Fruit fly (Drosophila melanogaster) whole organism, embryonic: ENCODE measurements around the gene Der-2.

ENCODE experiments used
- Abd-B ChIP-seq: fragments of 200-800 bp; sonication (Bioruptor generic); optimal IDR thresholded peaks from 2 replicates; lab custom pipeline; 2018; ENCODE audit warnings: missing biosample characterization, mild to moderate bottlenecking, missing genetic modification characterization, moderate library complexity
- BtbVII ChIP-seq: fragments of 200-800 bp; sonication (Bioruptor generic); optimal IDR thresholded peaks from 3 replicates; lab custom pipeline; 2017; ENCODE audit warnings: missing biosample characterization, mild to moderate bottlenecking, missing genetic modification characterization
- CG10267 ChIP-seq: fragments of 200-800 bp; sonication (Bioruptor generic); optimal IDR thresholded peaks from 2 replicates; lab custom pipeline; 2018; ENCODE audit warnings: missing biosample characterization, mild to moderate bottlenecking, missing genetic modification characterization, moderate library complexity
- CG12744 ChIP-seq: fragments of 200-800 bp; sonication (Bioruptor generic); optimal IDR thresholded peaks from 2 replicates; lab custom pipeline; 2016; ENCODE audit warnings: missing biosample characterization, missing genetic modification characterization
- CG13287 ChIP-seq: fragments of 200-800 bp; sonication (Bioruptor generic); IDR thresholded peaks from 2 replicates; pipeline ENCODE4 v1.3.6; 2022; ENCODE audit warnings: missing biosample characterization, missing genetic modification characterization; ENCODE audit not compliant: partially characterized antibody
- CG14441 ChIP-seq: fragments of 200-800 bp; sonication (Bioruptor generic); IDR thresholded peaks from 2 replicates; pipeline ENCODE4 v1.3.6; 2022; ENCODE audit warnings: missing biosample characterization, missing genetic modification characterization
- CG14667 ChIP-seq: fragments of 200-800 bp; sonication (Bioruptor generic); IDR thresholded peaks from 2 replicates; pipeline ENCODE4 v1.3.6; 2022; ENCODE audit warnings: missing biosample characterization, missing genetic modification characterization
- CG2678 ChIP-seq: fragments of 200-800 bp; sonication (Bioruptor generic); optimal IDR thresholded peaks from 3 replicates; lab custom pipeline; 2019; ENCODE audit warnings: missing biosample characterization, mild to moderate bottlenecking, missing genetic modification characterization, moderate library complexity
- CG30431 ChIP-seq: fragments of 200-800 bp; sonication (Bioruptor generic); optimal IDR thresholded peaks from 2 replicates; lab custom pipeline; 2017; ENCODE audit warnings: missing biosample characterization, missing genetic modification characterization
- CG31365 ChIP-seq: fragments of 200-800 bp; sonication (Bioruptor generic); optimal IDR thresholded peaks from 2 replicates; lab custom pipeline; 2018; ENCODE audit warnings: missing biosample characterization, mild to moderate bottlenecking, missing genetic modification characterization
- CG3407 ChIP-seq: fragments of 200-800 bp; sonication (Bioruptor generic); optimal IDR thresholded peaks from 2 replicates; lab custom pipeline; 2018; ENCODE audit warnings: missing biosample characterization, mild to moderate bottlenecking, missing genetic modification characterization
- CG3847 ChIP-seq: fragments of 200-800 bp; sonication (Bioruptor generic); IDR thresholded peaks from 2 replicates; pipeline ENCODE4 v1.3.6; 2022; ENCODE audit warnings: missing biosample characterization, missing genetic modification characterization
- CG6654 ChIP-seq: fragments of 200-800 bp; sonication (Bioruptor generic); optimal IDR thresholded peaks from 2 replicates; lab custom pipeline; 2017; ENCODE audit warnings: missing biosample characterization, mild to moderate bottlenecking, missing genetic modification characterization
- CG6683 ChIP-seq: fragments of 200-800 bp; sonication (Bioruptor generic); optimal IDR thresholded peaks from 2 replicates; lab custom pipeline; 2017; ENCODE audit warnings: missing biosample characterization, mild to moderate bottlenecking, missing genetic modification characterization, missing genetic modification reagents
- CG7786 ChIP-seq: fragments of 200-800 bp; sonication (Bioruptor generic); optimal IDR thresholded peaks from 2 replicates; lab custom pipeline; 2016; ENCODE audit warnings: missing biosample characterization, missing genetic modification characterization
- CG8765 ChIP-seq: fragments of 200-800 bp; sonication (Bioruptor generic); IDR thresholded peaks from 2 replicates; pipeline ENCODE4 v1.3.6; 2022; ENCODE audit warnings: missing biosample characterization, missing genetic modification characterization
- Camta ChIP-seq: fragments of 200-800 bp; sonication (Bioruptor generic); optimal IDR thresholded peaks from 2 replicates; lab custom pipeline; 2016; ENCODE audit warnings: missing biosample characterization, missing genetic modification characterization
- D ChIP-seq, 2 experiments: fragments of 200-800 bp in 1 of 2; fragments of >200 bp in 1 of 2; sonication (Bioruptor generic) in 1 of 2; optimal IDR thresholded peaks; 2 replicates in 1 of 2; 3 replicates in 1 of 2; lab custom pipeline; 2017; ENCODE audit warnings: mild to moderate bottlenecking in 1 of 2, missing biosample characterization in 1 of 2, missing genetic modification characterization in 1 of 2, missing genetic modification reagents in 1 of 2
- D19A ChIP-seq: fragments of 200-800 bp; optimal IDR thresholded peaks from 3 replicates; lab custom pipeline; 2019; ENCODE audit warnings: missing biosample characterization, mild to moderate bottlenecking, missing genetic modification characterization, moderate library complexity
- Deaf1 ChIP-seq: fragments of 200-800 bp; optimal IDR thresholded peaks from 3 replicates; lab custom pipeline; 2019; ENCODE audit warnings: missing biosample characterization, mild to moderate bottlenecking, missing genetic modification characterization, moderate library complexity
- ERR ChIP-seq: fragments of 200-800 bp; sonication (Bioruptor generic); optimal IDR thresholded peaks from 2 replicates; lab custom pipeline; 2016; ENCODE audit warnings: missing biosample characterization, missing genetic modification characterization
- Ets97D ChIP-seq: fragments of 200-800 bp; sonication (Bioruptor generic); optimal IDR thresholded peaks from 3 replicates; lab custom pipeline; 2016; ENCODE audit warnings: missing biosample characterization, missing genetic modification characterization
- Gug ChIP-seq: fragments of 200-800 bp; sonication (Bioruptor generic); IDR thresholded peaks from 4 replicates; pipeline ENCODE4 v1.3.6; 2022; ENCODE audit warnings: missing biosample characterization, missing genetic modification characterization
- HLHmδ ChIP-seq: fragments of 200-800 bp; sonication (Bioruptor generic); optimal IDR thresholded peaks from 2 replicates; lab custom pipeline; 2018; ENCODE audit warnings: missing biosample characterization, mild to moderate bottlenecking, missing genetic modification characterization, moderate library complexity
- Lpt ChIP-seq: fragments of >200 bp; optimal IDR thresholded peaks from 2 replicates; lab custom pipeline; 2018; ENCODE audit warnings: missing biosample characterization, missing genetic modification characterization
- Mad ChIP-seq: fragments of 200-800 bp; sonication (Bioruptor generic); optimal IDR thresholded peaks from 2 replicates; lab custom pipeline; 2016; ENCODE audit warnings: missing biosample characterization, missing genetic modification characterization
- Max ChIP-seq: fragments of 200-800 bp; sonication (Bioruptor generic); optimal IDR thresholded peaks from 2 replicates; lab custom pipeline; 2016; ENCODE audit warnings: missing biosample characterization, mild to moderate bottlenecking, missing genetic modification characterization
- Meics ChIP-seq: fragments of 200-800 bp; sonication (Bioruptor generic); optimal IDR thresholded peaks from 2 replicates; lab custom pipeline; 2017; ENCODE audit warnings: missing biosample characterization, mild to moderate bottlenecking, missing genetic modification characterization
- Mes4 ChIP-seq: fragments of 200-800 bp; sonication (Bioruptor generic); optimal IDR thresholded peaks from 2 replicates; lab custom pipeline; 2016; ENCODE audit warnings: missing biosample characterization, missing genetic modification characterization
- Rfx ChIP-seq: fragments of 200-800 bp; sonication (Bioruptor generic); IDR thresholded peaks from 2 replicates; pipeline ENCODE4 v1.3.6; 2022; ENCODE audit warnings: missing biosample characterization, missing genetic modification characterization
- Sry-δ ChIP-seq: fragments of 200-800 bp; sonication (Bioruptor generic); optimal IDR thresholded peaks from 2 replicates; lab custom pipeline; 2016; ENCODE audit warnings: missing biosample characterization, missing genetic modification characterization
- ac ChIP-seq: fragments of 200-800 bp; sonication (Bioruptor generic); optimal IDR thresholded peaks from 3 replicates; lab custom pipeline; 2017; ENCODE audit warnings: missing biosample characterization, mild to moderate bottlenecking, missing genetic modification characterization
- ase ChIP-seq: fragments of 200-800 bp; sonication (Bioruptor generic); IDR thresholded peaks from 3 replicates; pipeline ENCODE4 v1.3.6; 2022; ENCODE audit warnings: missing biosample characterization, missing genetic modification characterization
- ato ChIP-seq: fragments of 200-800 bp; sonication (Bioruptor generic); IDR thresholded peaks from 2 replicates; pipeline ENCODE4 v1.3.6; 2022; ENCODE audit warnings: missing biosample characterization, missing genetic modification characterization; ENCODE audit not compliant: partially characterized antibody
- cad ChIP-seq: fragments of >200 bp; optimal IDR thresholded peaks from 2 replicates; lab custom pipeline; 2017; ENCODE audit warnings: missing biosample characterization, missing genetic modification characterization
- cas ChIP-seq: fragments of 200-800 bp; sonication (Bioruptor generic); IDR thresholded peaks from 2 replicates; pipeline ENCODE4 v1.3.6; 2022; ENCODE audit warnings: missing biosample characterization, missing genetic modification characterization
- cg ChIP-seq: fragments of 200-800 bp; sonication (Bioruptor generic); optimal IDR thresholded peaks from 3 replicates; lab custom pipeline; 2019; ENCODE audit warnings: missing biosample characterization, mild to moderate bottlenecking, missing genetic modification characterization, moderate library complexity
- crc ChIP-seq: fragments of 200-800 bp; sonication (Bioruptor generic); optimal IDR thresholded peaks from 2 replicates; lab custom pipeline; 2016; ENCODE audit warnings: missing biosample characterization, missing genetic modification characterization
- disco-r ChIP-seq: fragments of 200-800 bp; sonication (Bioruptor generic); optimal IDR thresholded peaks from 2 replicates; lab custom pipeline; 2016; ENCODE audit warnings: missing biosample characterization, missing genetic modification characterization
- ems ChIP-seq: fragments of 200-800 bp; sonication (Bioruptor generic); optimal IDR thresholded peaks from 3 replicates; lab custom pipeline; 2016; ENCODE audit warnings: missing biosample characterization, missing genetic modification characterization
- ewg ChIP-seq: fragments of 200-800 bp; sonication (Bioruptor generic); optimal IDR thresholded peaks from 3 replicates; lab custom pipeline; 2017; ENCODE audit warnings: mild to moderate bottlenecking, missing biosample characterization, missing genetic modification reagents, missing genetic modification characterization
- jing ChIP-seq: fragments of 200-800 bp; sonication (Bioruptor generic); optimal IDR thresholded peaks from 2 replicates; lab custom pipeline; 2018; ENCODE audit warnings: missing biosample characterization, mild to moderate bottlenecking, missing genetic modification characterization
- knrl ChIP-seq: fragments of 200-800 bp; sonication (Bioruptor generic); IDR thresholded peaks from 3 replicates; pipeline ENCODE4 v1.3.6; 2022; ENCODE audit warnings: missing biosample characterization, missing genetic modification characterization; ENCODE audit not compliant: partially characterized antibody
- lab ChIP-seq: fragments of 200-800 bp; sonication (Bioruptor generic); optimal IDR thresholded peaks from 3 replicates; lab custom pipeline; 2017; ENCODE audit warnings: missing biosample characterization, missing genetic modification characterization, mild to moderate bottlenecking, moderate library complexity, missing genetic modification reagents
- lilli ChIP-seq: fragments of 200-800 bp; sonication (Bioruptor generic); optimal IDR thresholded peaks from 3 replicates; lab custom pipeline; 2016; ENCODE audit warnings: missing biosample characterization, missing genetic modification characterization
- pan ChIP-seq, 4 experiments: fragments of >200 bp in 3 of 4; fragments of 200-800 bp in 1 of 4; sonication (Bioruptor generic) in 1 of 4; optimal IDR thresholded peaks in 3 of 4; IDR thresholded peaks in 1 of 4; 2 replicates each; pipeline versions ENCODE4 v1.3.6 to Lab custom; 2017 to 2022; ENCODE audit warnings: missing biosample characterization in 2 of 4, missing genetic modification characterization in 2 of 4, mixed read lengths in 1 of 4
- sens-2 ChIP-seq: fragments of 200-800 bp; sonication (Bioruptor generic); IDR thresholded peaks from 2 replicates; pipeline ENCODE4 v1.3.6; 2022; ENCODE audit warnings: missing biosample characterization, missing genetic modification characterization
- ssp ChIP-seq: fragments of 200-800 bp; sonication (Bioruptor generic); IDR thresholded peaks from 2 replicates; pipeline ENCODE4 v1.3.6; 2022; ENCODE audit warnings: missing biosample characterization, missing genetic modification characterization
- stc ChIP-seq: fragments of 200-800 bp; sonication (Bioruptor generic); IDR thresholded peaks from 2 replicates; pipeline ENCODE4 v1.3.6; 2022; ENCODE audit warnings: missing biosample characterization, missing genetic modification characterization
- zen ChIP-seq: fragments of 200-800 bp; sonication (Bioruptor generic); optimal IDR thresholded peaks from 3 replicates; lab custom pipeline; 2018; ENCODE audit warnings: missing biosample characterization, mild to moderate bottlenecking, missing genetic modification characterization, moderate library complexity

Gene Der-2

DNA sequence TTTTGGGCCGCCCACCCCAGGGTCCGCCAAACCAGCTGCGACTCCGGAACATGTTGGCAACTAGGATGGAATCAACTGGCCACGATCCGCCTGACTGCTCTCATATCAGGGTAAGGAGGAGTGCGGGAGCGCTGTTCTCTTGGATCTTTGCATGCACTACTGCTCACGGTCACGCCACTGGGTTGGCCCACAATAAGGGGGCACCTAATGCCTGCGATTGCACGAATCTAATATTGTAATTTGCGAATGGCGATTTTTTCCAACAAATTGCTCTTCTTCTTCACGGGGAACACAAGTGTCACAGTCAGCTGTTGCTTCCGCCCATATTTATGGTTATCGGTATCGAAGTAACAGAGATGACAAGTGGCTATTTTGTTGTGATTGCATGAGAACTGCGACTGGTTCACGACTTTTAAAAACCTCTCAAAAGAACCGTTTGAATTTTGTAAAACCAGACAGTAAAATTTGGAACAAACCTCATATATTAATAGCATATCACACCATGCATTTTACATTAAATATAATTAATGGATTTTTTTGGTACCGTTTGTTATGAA is 42.6 kb downstream of the Der-2 start, which contains the start of gene ema (continued):
- TF ChIP-seq ato = no peak
- no peak for TF ChIP-seq lab
- no peak for TF ChIP-seq CG6654 (GFP tag; lab: Kevin White, UChicago)
- peak; percentile 29 for TF ChIP-seq CG10267 (tag; lab: Kevin White, UChicago)
- TF ChIP-seq zen = no peak
- no peak for TF ChIP-seq CG14667
- TF ChIP-seq Meics (GFP tag; lab: Kevin White, UChicago) = peak; percentile 10
- no peak for TF ChIP-seq CG3847 (GFP tag; lab: Robert Waterston, UW)
- no peak for TF ChIP-seq D (optimal IDR thresholded peaks at IDR 0.05; lab: Kevin White, UChicago)
- TF ChIP-seq D (GFP tag; optimal IDR thresholded peaks at IDR 0.05; lab: Kevin White, UChicago) = no peak
- no peak for TF ChIP-seq Gug (GFP tag; lab: Robert Waterston, UW)
- no peak for TF ChIP-seq ewg (GFP tag; lab: Kevin White, UChicago)
- TF ChIP-seq pan (optimal IDR thresholded peaks at IDR 0.05; lab: Kevin White, UChicago) = no peak
- peak in 1 of 2 experiments; percentile 35 for TF ChIP-seq pan (GFP tag; optimal IDR thresholded peaks at IDR 0.05 in 1 of 2, IDR thresholded peaks at IDR 0.05 in 1 of 2)
- TF ChIP-seq CG12744 (GFP tag; lab: Kevin White, UChicago) = no peak
- TF ChIP-seq crc = no peak
- TF ChIP-seq Abd-B (GFP tag; lab: Kevin White, UChicago) = no peak
- no peak for TF ChIP-seq cg (GFP tag; lab: Kevin White, UChicago)
- TF ChIP-seq knrl (GFP tag; lab: Robert Waterston, UW) = no peak
- TF ChIP-seq ems (GFP tag; lab: Kevin White, UChicago) = no peak
- peak; percentile 61 for TF ChIP-seq lilli (GFP tag; lab: Kevin White, UChicago)
- TF ChIP-seq disco-r (GFP tag; lab: Kevin White, UChicago) = no peak
- no peak for TF ChIP-seq Lpt (GFP tag; lab: Kevin White, UChicago)
- no peak for TF ChIP-seq stc
- peak; percentile 33 for TF ChIP-seq Mes4 (GFP tag; lab: Kevin White, UChicago)
- no peak for TF ChIP-seq Deaf1 (tag; lab: Kevin White, UChicago)
- TF ChIP-seq ase (GFP tag; lab: Robert Waterston, UW) = no peak
- TF ChIP-seq cas = no peak
- peak; percentile 49; the same call in 1 of the 2 replicates for TF ChIP-seq Rfx
- TF ChIP-seq ERR (GFP tag; lab: Kevin White, UChicago) = no peak
- no peak for TF ChIP-seq sens-2 (GFP tag; lab: Robert Waterston, UW)
- TF ChIP-seq Mad = no peak
- TF ChIP-seq Max = peak; percentile 25
- TF ChIP-seq CG8765 (GFP tag; lab: Robert Waterston, UW) = no peak
- no peak for TF ChIP-seq CG31365 (tag; lab: Kevin White, UChicago)
- no peak for TF ChIP-seq CG2678 (tag; lab: Kevin White, UChicago)
- TF ChIP-seq Ets97D (GFP tag; lab: Kevin White, UChicago) = peak; percentile 38
- TF ChIP-seq cad (GFP tag; lab: Kevin White, UChicago) = no peak
- no peak for TF ChIP-seq CG6683 (GFP tag; lab: Kevin White, UChicago)
- no peak for TF ChIP-seq CG14441 (GFP tag; lab: Robert Waterston, UW)
- no peak for TF ChIP-seq jing (GFP tag; lab: Kevin White, UChicago)

DNA sequence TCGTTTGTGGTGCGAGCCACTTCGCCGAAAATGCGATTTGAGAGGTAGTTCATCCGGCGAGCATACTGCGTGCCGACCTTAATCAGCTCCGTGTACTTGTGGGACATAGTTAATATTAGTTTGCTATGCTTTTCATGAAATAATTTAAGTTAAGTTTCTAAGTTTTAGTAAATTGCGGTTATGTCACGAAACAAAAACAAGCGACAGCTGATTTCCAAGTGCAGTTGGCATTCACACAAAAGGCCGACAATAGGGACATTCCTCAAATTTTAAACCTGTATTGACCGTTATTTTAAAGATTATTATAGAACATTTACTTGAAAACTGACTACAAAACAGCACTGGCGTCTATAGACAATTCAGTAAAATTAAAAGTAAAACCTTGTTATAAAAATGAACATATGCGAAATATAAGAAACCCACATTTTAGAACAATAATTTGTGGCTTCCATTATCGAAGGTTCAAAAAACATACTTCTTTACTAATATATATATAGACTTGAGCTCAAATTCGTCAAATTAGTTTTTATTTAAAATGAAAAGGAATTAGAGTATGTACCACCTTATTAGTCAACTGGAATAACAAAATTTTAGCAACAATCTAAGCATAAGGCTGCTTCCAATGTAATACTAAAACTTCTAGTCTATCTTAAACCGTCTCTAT is 47.5 kb downstream of the Der-2 start, which contains the start of gene mRpS33:
mRpS33 (minus strand) TSS at position 224 of the 664 bp plus-strand sequence.
- TF ChIP-seq Camta (GFP tag; lab: Kevin White, UChicago) = no peak
- no peak for TF ChIP-seq ac (GFP tag; lab: Kevin White, UChicago)
- no peak for TF ChIP-seq Sry-δ
- no peak for TF ChIP-seq CG3407 (GFP tag; lab: Kevin White, UChicago)
- no peak for TF ChIP-seq ssp (GFP tag; lab: Robert Waterston, UW)
- peak; percentile 6; the same call in 1 of the 2 replicates for TF ChIP-seq CG13287 (GFP tag; lab: Robert Waterston, UW)
- TF ChIP-seq D19A (tag; lab: Kevin White, UChicago) = no peak
- TF ChIP-seq pan (optimal IDR thresholded peaks at IDR 0.05; lab: Kevin White, UChicago) = no peak
- no peak for TF ChIP-seq pan (GFP tag; optimal IDR thresholded peaks at IDR 0.05 in 1 of 2, IDR thresholded peaks at IDR 0.05 in 1 of 2)
- TF ChIP-seq knrl (GFP tag; lab: Robert Waterston, UW) = no peak
- TF ChIP-seq CG30431 (GFP tag; lab: Kevin White, UChicago) = no peak
- TF ChIP-seq BtbVII (GFP tag; lab: Kevin White, UChicago) = no peak
- TF ChIP-seq HLHmδ (GFP tag; lab: Kevin White, UChicago) = no peak
- no peak for TF ChIP-seq CG7786 (GFP tag; lab: Kevin White, UChicago)
